Worm (Caenorhabditis elegans) whole organism, L2 larva: ENCODE results near the gene Y37E11AR.7.

ENCODE experiments used
- Y55F3AM.14 ChIP-seq: fragments of 200-800 bp; sonication (Bioruptor generic); optimal IDR thresholded peaks from 2 replicates; lab custom pipeline; 2018; ENCODE audit warnings: mild to moderate bottlenecking, missing genetic modification characterization, missing compliant biosample characterization
- aly-2 ChIP-seq: fragments of 150-350 bp; optimal IDR thresholded peaks from 2 replicates; lab custom pipeline; 2014; ENCODE audit warnings: missing biosample characterization, missing genetic modification characterization
- ama-1 ChIP-seq: fragments of 150-350 bp; optimal IDR thresholded peaks from 2 replicates; lab custom pipeline; 2018; ENCODE audit warnings: inconsistent platforms
- snpc-4 ChIP-seq: fragments of 150-350 bp; optimal IDR thresholded peaks from 2 replicates; lab custom pipeline; 2014; ENCODE audit warnings: missing biosample characterization, missing genetic modification characterization
- unc-62 ChIP-seq: fragments of 150-350 bp; optimal IDR thresholded peaks from 2 replicates; lab custom pipeline; 2014; ENCODE audit warnings: missing biosample characterization, missing genetic modification reagents, missing genetic modification characterization

- TF ChIP-seq unc-62 (GFP tag; lab: Kevin White, UChicago) (no peak), aly-2 (tag; lab: Kevin White, UChicago) (no peak), Y55F3AM.14 (GFP tag; lab: Kevin White, UChicago) (no peak), ama-1 (lab: Kevin White, UChicago) (no peak), snpc-4 (tag; lab: Kevin White, UChicago) (no peak)
These were observed 8.8 kb upstream of the Y37E11AR.7 start for ce11 chrIV:3764012-3764549.
